Fruit fly (Drosophila melanogaster) whole organism, embryonic: ENCODE measurements around the gene Cep135.
A peak's percentile ranks its signal among the peaks of the same experiment; 100 is the strongest.

ENCODE experiments used
- BEAF-32 ChIP-seq: fragments of 200-800 bp; sonication (Bioruptor generic); optimal IDR thresholded peaks from 3 replicates; lab custom pipeline; 2017; ENCODE audit warnings: missing biosample characterization, missing genetic modification characterization, mild to moderate bottlenecking, moderate library complexity, missing genetic modification reagents
- CG1024 ChIP-seq: fragments of 200-800 bp; sonication (Bioruptor generic); IDR thresholded peaks from 2 replicates; pipeline ENCODE4 v1.3.6; 2022; ENCODE audit warnings: missing biosample characterization, missing genetic modification characterization
- CG11093 ChIP-seq: fragments of 200-800 bp; sonication (Bioruptor generic); IDR thresholded peaks from 3 replicates; pipeline ENCODE4 v1.3.6; 2022; ENCODE audit warnings: missing biosample characterization, missing genetic modification characterization
- CG11398 ChIP-seq: fragments of 200-800 bp; sonication (Bioruptor generic); optimal IDR thresholded peaks from 2 replicates; lab custom pipeline; 2016; ENCODE audit warnings: missing biosample characterization, missing genetic modification characterization
- CG11456 ChIP-seq: fragments of 200-800 bp; sonication (Bioruptor generic); IDR thresholded peaks from 3 replicates; pipeline ENCODE4 v1.3.6; 2022; ENCODE audit warnings: missing biosample characterization, missing genetic modification characterization
- CG13624 ChIP-seq: fragments of 200-800 bp; sonication (Bioruptor generic); optimal IDR thresholded peaks from 2 replicates; lab custom pipeline; 2016; ENCODE audit warnings: missing biosample characterization, missing genetic modification characterization
- CG17361 ChIP-seq: fragments of 200-800 bp; sonication (Bioruptor generic); IDR thresholded peaks from 3 replicates; pipeline ENCODE4 v1.3.6; 2022; ENCODE audit warnings: missing biosample characterization, missing genetic modification characterization
- CG1792 ChIP-seq: fragments of 200-800 bp; sonication (Bioruptor generic); optimal IDR thresholded peaks from 2 replicates; lab custom pipeline; 2016; ENCODE audit warnings: missing biosample characterization, missing genetic modification characterization
- CG18764 ChIP-seq: fragments of 200-800 bp; sonication (Bioruptor generic); optimal IDR thresholded peaks from 3 replicates; lab custom pipeline; 2016; ENCODE audit warnings: missing biosample characterization, missing genetic modification characterization
- CG30403 ChIP-seq: fragments of 200-800 bp; sonication (Bioruptor generic); optimal IDR thresholded peaks from 3 replicates; lab custom pipeline; 2016; ENCODE audit warnings: missing biosample characterization, missing genetic modification characterization
- CG3065 ChIP-seq: fragments of 200-800 bp; sonication (Bioruptor generic); optimal IDR thresholded peaks from 2 replicates; lab custom pipeline; 2016; ENCODE audit warnings: missing biosample characterization, missing genetic modification characterization
- CG3163 ChIP-seq: fragments of 200-800 bp; sonication (Bioruptor generic); optimal IDR thresholded peaks from 3 replicates; lab custom pipeline; 2016; ENCODE audit warnings: missing biosample characterization, missing genetic modification characterization
- CG32532 ChIP-seq: fragments of 200-800 bp; sonication (Bioruptor generic); IDR thresholded peaks from 2 replicates; pipeline ENCODE4 v1.3.6; 2022; ENCODE audit warnings: missing biosample characterization, missing genetic modification characterization
- CG34224 ChIP-seq: fragments of 200-800 bp; sonication (Bioruptor generic); IDR thresholded peaks from 3 replicates; pipeline ENCODE4 v1.3.6; 2022; ENCODE audit warnings: missing biosample characterization, missing genetic modification characterization; ENCODE audit not compliant: partially characterized antibody
- CG4730 ChIP-seq: fragments of 200-800 bp; sonication (Bioruptor generic); IDR thresholded peaks from 2 replicates; pipeline ENCODE4 v1.3.6; 2022; ENCODE audit warnings: missing biosample characterization, missing genetic modification characterization
- CG6765 ChIP-seq: fragments of 200-800 bp; sonication (Bioruptor generic); optimal IDR thresholded peaks from 3 replicates; lab custom pipeline; 2017; ENCODE audit warnings: missing biosample characterization, mild to moderate bottlenecking, missing genetic modification characterization
- CG7839 ChIP-seq: fragments of 200-800 bp; sonication (Bioruptor generic); optimal IDR thresholded peaks from 3 replicates; lab custom pipeline; 2018; ENCODE audit warnings: missing biosample characterization, mild to moderate bottlenecking, missing genetic modification characterization, moderate library complexity
- CG7987 ChIP-seq: fragments of 200-800 bp; sonication (Bioruptor generic); optimal IDR thresholded peaks from 2 replicates; lab custom pipeline; 2018; ENCODE audit warnings: missing biosample characterization, mild to moderate bottlenecking, missing genetic modification characterization, moderate library complexity
- CG8924 ChIP-seq: fragments of 200-800 bp; optimal IDR thresholded peaks from 3 replicates; lab custom pipeline; 2019; ENCODE audit warnings: missing biosample characterization, mild to moderate bottlenecking, missing genetic modification characterization, moderate library complexity
- D ChIP-seq, 2 experiments: fragments of 200-800 bp in 1 of 2; fragments of >200 bp in 1 of 2; sonication (Bioruptor generic) in 1 of 2; optimal IDR thresholded peaks; 2 replicates in 1 of 2; 3 replicates in 1 of 2; lab custom pipeline; 2017; ENCODE audit warnings: mild to moderate bottlenecking in 1 of 2, missing biosample characterization in 1 of 2, missing genetic modification characterization in 1 of 2, missing genetic modification reagents in 1 of 2
- Dll ChIP-seq: fragments of 200-800 bp; sonication (Bioruptor generic); IDR thresholded peaks from 4 replicates; pipeline ENCODE4 v1.3.6; 2022; ENCODE audit warnings: missing biosample characterization, missing genetic modification characterization; ENCODE audit not compliant: partially characterized antibody
- E2f2 ChIP-seq: fragments of 200-800 bp; sonication (Bioruptor generic); IDR thresholded peaks from 2 replicates; pipeline ENCODE4 v1.3.6; 2022; ENCODE audit warnings: missing biosample characterization, missing genetic modification characterization
- Hr51 ChIP-seq, 2 experiments: fragments of 200-800 bp; sonication (Bioruptor generic); optimal IDR thresholded peaks; 2 replicates in 1 of 2; 3 replicates in 1 of 2; lab custom pipeline; 2016 to 2018; ENCODE audit warnings: missing biosample characterization in 2 of 2, missing genetic modification characterization in 2 of 2, mild to moderate bottlenecking in 1 of 2, moderate library complexity in 1 of 2
- Neu2 ChIP-seq: fragments of 200-800 bp; sonication (Bioruptor generic); optimal IDR thresholded peaks from 3 replicates; lab custom pipeline; 2016; ENCODE audit warnings: missing biosample characterization, missing genetic modification characterization, borderline replicate concordance
- Nf-YA ChIP-seq: fragments of 200-800 bp; sonication (Bioruptor generic); IDR thresholded peaks from 2 replicates; pipeline ENCODE4 v1.3.6; 2022; ENCODE audit warnings: missing biosample characterization, missing genetic modification characterization
- Ptx1 ChIP-seq: fragments of 200-800 bp; sonication (Bioruptor generic); IDR thresholded peaks from 2 replicates; pipeline ENCODE4 v1.3.6; 2022; ENCODE audit warnings: missing biosample characterization, missing genetic modification characterization
- Sox102F ChIP-seq: fragments of 200-800 bp; sonication (Bioruptor generic); optimal IDR thresholded peaks from 2 replicates; lab custom pipeline; 2018; ENCODE audit warnings: missing biosample characterization, mild to moderate bottlenecking, missing genetic modification characterization, moderate library complexity
- Vsx1 ChIP-seq: fragments of 200-800 bp; sonication (Bioruptor generic); optimal IDR thresholded peaks from 2 replicates; lab custom pipeline; 2017; ENCODE audit warnings: missing biosample characterization, mild to moderate bottlenecking, missing genetic modification characterization, missing genetic modification reagents
- ab ChIP-seq: fragments of 200-800 bp; sonication (Bioruptor generic); optimal IDR thresholded peaks from 2 replicates; lab custom pipeline; 2016; ENCODE audit warnings: missing biosample characterization, missing genetic modification characterization
- cato ChIP-seq: fragments of 200-800 bp; sonication (Bioruptor generic); optimal IDR thresholded peaks from 2 replicates; lab custom pipeline; 2016; ENCODE audit warnings: missing biosample characterization, missing genetic modification characterization, borderline replicate concordance
- da ChIP-seq: fragments of 200-800 bp; sonication (Bioruptor generic); optimal IDR thresholded peaks from 2 replicates; lab custom pipeline; 2016; ENCODE audit warnings: missing biosample characterization, missing genetic modification characterization
- en ChIP-seq: fragments of 200-800 bp; sonication (Bioruptor generic); optimal IDR thresholded peaks from 2 replicates; lab custom pipeline; 2016; ENCODE audit warnings: missing biosample characterization, missing genetic modification characterization
- fd3F ChIP-seq: fragments of 200-800 bp; sonication (Bioruptor generic); optimal IDR thresholded peaks from 2 replicates; lab custom pipeline; 2018; ENCODE audit warnings: missing biosample characterization, mild to moderate bottlenecking, missing genetic modification characterization, moderate library complexity
- gsb-n ChIP-seq: fragments of 200-800 bp; sonication (Bioruptor generic); optimal IDR thresholded peaks from 3 replicates; lab custom pipeline; 2018; ENCODE audit warnings: missing biosample characterization, mild to moderate bottlenecking, missing genetic modification characterization
- hb ChIP-seq: fragments of 200-800 bp; sonication (Bioruptor generic); IDR thresholded peaks from 3 replicates; pipeline ENCODE4 v1.3.6; 2022; ENCODE audit warnings: missing biosample characterization, missing genetic modification characterization; ENCODE audit not compliant: partially characterized antibody
- inv ChIP-seq: fragments of 200-800 bp; sonication (Bioruptor generic); IDR thresholded peaks from 2 replicates; pipeline ENCODE4 v1.3.6; 2022; ENCODE audit warnings: missing biosample characterization, missing genetic modification characterization; ENCODE audit not compliant: partially characterized antibody
- knrl ChIP-seq: fragments of 200-800 bp; sonication (Bioruptor generic); IDR thresholded peaks from 3 replicates; pipeline ENCODE4 v1.3.6; 2022; ENCODE audit warnings: missing biosample characterization, missing genetic modification characterization; ENCODE audit not compliant: partially characterized antibody
- lab ChIP-seq: fragments of 200-800 bp; sonication (Bioruptor generic); optimal IDR thresholded peaks from 3 replicates; lab custom pipeline; 2017; ENCODE audit warnings: missing biosample characterization, missing genetic modification characterization, mild to moderate bottlenecking, moderate library complexity, missing genetic modification reagents
- mam ChIP-seq: fragments of 200-800 bp; sonication (Bioruptor generic); optimal IDR thresholded peaks from 3 replicates; lab custom pipeline; 2016; ENCODE audit warnings: missing biosample characterization, missing genetic modification characterization
- nau ChIP-seq: fragments of 200-800 bp; sonication (Bioruptor generic); optimal IDR thresholded peaks from 3 replicates; lab custom pipeline; 2017; ENCODE audit warnings: missing biosample characterization, mild to moderate bottlenecking, missing genetic modification characterization, missing genetic modification reagents
- nerfin-2 ChIP-seq: fragments of 200-800 bp; sonication (Bioruptor generic); IDR thresholded peaks from 2 replicates; pipeline ENCODE4 v1.3.6; 2022; ENCODE audit warnings: missing biosample characterization, missing genetic modification characterization; ENCODE audit not compliant: partially characterized antibody
- nmo ChIP-seq: fragments of 200-800 bp; sonication (Bioruptor generic); optimal IDR thresholded peaks from 2 replicates; lab custom pipeline; 2018; ENCODE audit warnings: missing biosample characterization, mild to moderate bottlenecking, missing genetic modification characterization, moderate library complexity
- oc ChIP-seq: fragments of 200-800 bp; sonication (Bioruptor generic); optimal IDR thresholded peaks from 2 replicates; lab custom pipeline; 2018; ENCODE audit warnings: missing biosample characterization, mild to moderate bottlenecking, missing genetic modification characterization, moderate library complexity
- pita ChIP-seq: fragments of 200-800 bp; sonication (Bioruptor generic); optimal IDR thresholded peaks from 2 replicates; lab custom pipeline; 2017; ENCODE audit warnings: missing biosample characterization, mild to moderate bottlenecking, missing genetic modification characterization
- pzg ChIP-seq: fragments of 200-800 bp; sonication (Bioruptor generic); optimal IDR thresholded peaks from 3 replicates; lab custom pipeline; 2018; ENCODE audit warnings: missing biosample characterization, mild to moderate bottlenecking, missing genetic modification characterization, moderate library complexity
- ranshi ChIP-seq: fragments of 200-800 bp; sonication (Bioruptor generic); IDR thresholded peaks from 2 replicates; pipeline ENCODE4 v1.3.6; 2022; ENCODE audit warnings: missing biosample characterization, missing genetic modification characterization
- sens ChIP-seq: fragments of 200-800 bp; sonication (Bioruptor generic); peaks from one replicate; lab custom pipeline; 2016; ENCODE audit warnings: missing biosample characterization, missing genetic modification characterization
- tna ChIP-seq: fragments of 200-800 bp; sonication (Bioruptor generic); IDR thresholded peaks from 2 replicates; pipeline ENCODE4 v1.3.6; 2022; ENCODE audit warnings: missing biosample characterization, missing genetic modification characterization; ENCODE audit not compliant: partially characterized antibody
- trh ChIP-seq: fragments of 200-800 bp; sonication (Bioruptor generic); optimal IDR thresholded peaks from 2 replicates; lab custom pipeline; 2016; ENCODE audit warnings: missing biosample characterization, missing genetic modification characterization
- zfh1 ChIP-seq: fragments of 200-800 bp; sonication (Bioruptor generic); IDR thresholded peaks from 3 replicates; pipeline ENCODE4 v1.3.6; 2022; ENCODE audit warnings: missing biosample characterization, missing genetic modification characterization

Gene Cep135

DNA sequence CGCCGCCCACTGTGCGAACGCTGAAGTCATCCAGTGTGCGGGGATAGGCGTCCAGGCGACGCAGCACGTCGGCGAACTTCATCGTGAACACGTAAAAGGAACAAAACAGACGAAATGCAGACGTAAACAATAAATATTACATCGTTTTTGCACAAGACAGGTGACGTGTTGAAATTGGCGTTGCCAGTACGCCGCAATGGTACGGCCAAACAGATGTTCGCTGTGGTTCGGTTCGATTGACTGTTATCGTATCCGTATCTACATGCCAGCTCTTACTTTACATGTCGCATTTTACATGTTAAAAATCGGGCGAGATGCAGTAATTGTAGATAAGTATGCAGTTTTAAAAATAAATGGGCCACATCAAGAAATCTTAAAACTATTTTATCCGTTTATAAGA, 46.9 kb downstream of the Cep135 start, which contains the start of gene CG7011 (continued):
- TF ChIP-seq Dll (GFP tag; lab: Robert Waterston, UW) = peak; percentile 62; the same call in 3 of the 4 replicates
- no peak for TF ChIP-seq Neu2
- TF ChIP-seq zfh1 (GFP tag; lab: Robert Waterston, UW) = no peak
- TF ChIP-seq CG11398 (GFP tag; lab: Kevin White, UChicago) = no peak
- no peak for TF ChIP-seq CG7987 (GFP tag; lab: Kevin White, UChicago)
- TF ChIP-seq inv = peak; percentile 46; the same call in 1 of the 2 replicates
- TF ChIP-seq nerfin-2 (GFP tag; lab: Robert Waterston, UW) = no peak
- TF ChIP-seq CG17361 = no peak
- TF ChIP-seq pita (GFP tag; lab: Kevin White, UChicago) = no peak
- no peak for TF ChIP-seq CG30403 (GFP tag; lab: Kevin White, UChicago)
- no peak for TF ChIP-seq ranshi (GFP tag; lab: Robert Waterston, UW)
- no peak for TF ChIP-seq nau (GFP tag; lab: Kevin White, UChicago)
- TF ChIP-seq mam (GFP tag; lab: Kevin White, UChicago) = peak; percentile 8
- TF ChIP-seq oc = no peak
- TF ChIP-seq BEAF-32 (GFP tag; lab: Kevin White, UChicago) = peak; percentile 41
- TF ChIP-seq da (GFP tag; lab: Kevin White, UChicago) = peak; percentile 39
- TF ChIP-seq nmo = no peak
- TF ChIP-seq Vsx1 (GFP tag; lab: Kevin White, UChicago) = no peak
- no peak for TF ChIP-seq lab (GFP tag; lab: Kevin White, UChicago)
- no peak for TF ChIP-seq CG1792
- no peak for TF ChIP-seq cato (GFP tag; lab: Kevin White, UChicago)
- no peak for TF ChIP-seq Nf-YA (GFP tag; lab: Robert Waterston, UW)
- TF ChIP-seq CG8924 (tag; lab: Kevin White, UChicago) = no peak
- TF ChIP-seq CG3065 (GFP tag; lab: Kevin White, UChicago) = no peak
- no peak for TF ChIP-seq CG7839 (tag; lab: Kevin White, UChicago)
- no peak for TF ChIP-seq CG11456 (GFP tag; lab: Robert Waterston, UW)
- TF ChIP-seq CG4730 = no peak
- 0 out of 3 replicates have a peak, but pooled peaks have one; percentile 34 for TF ChIP-seq hb (GFP tag; lab: Robert Waterston, UW)
- TF ChIP-seq knrl (GFP tag; lab: Robert Waterston, UW) = peak; percentile 48
- no peak for TF ChIP-seq Hr51 (GFP tag; optimal IDR thresholded peaks at IDR 0.05; lab: Kevin White, UChicago)
- no peak for TF ChIP-seq gsb-n (tag; lab: Kevin White, UChicago)
- no peak for TF ChIP-seq CG3163 (GFP tag; lab: Kevin White, UChicago)
- TF ChIP-seq CG13624 = no peak
- TF ChIP-seq CG34224 (GFP tag; lab: Robert Waterston, UW) = peak; percentile 35
- TF ChIP-seq ab (GFP tag; lab: Kevin White, UChicago) = no peak
- no peak for TF ChIP-seq CG32532 (GFP tag; lab: Robert Waterston, UW)
- peak; percentile 49; the same call in 1 of the 2 replicates for TF ChIP-seq tna (GFP tag; lab: Robert Waterston, UW)
- TF ChIP-seq Sox102F (GFP tag; lab: Kevin White, UChicago) = no peak
- peak; percentile 23 for TF ChIP-seq sens (GFP tag; lab: Kevin White, UChicago)
- peak; percentile 29; the same call in 1 of the 2 replicates for TF ChIP-seq E2f2 (GFP tag; lab: Robert Waterston, UW)
- TF ChIP-seq D (optimal IDR thresholded peaks at IDR 0.05; lab: Kevin White, UChicago) = no peak
- no peak for TF ChIP-seq D (GFP tag; optimal IDR thresholded peaks at IDR 0.05; lab: Kevin White, UChicago)
- TF ChIP-seq Ptx1 = no peak
- TF ChIP-seq CG18764 (GFP tag; lab: Kevin White, UChicago) = no peak
- TF ChIP-seq CG1024 = no peak
- no peak for TF ChIP-seq en (GFP tag; lab: Kevin White, UChicago)
- no peak for TF ChIP-seq CG6765
- TF ChIP-seq pzg (GFP tag; lab: Kevin White, UChicago) = peak; percentile 57
- TF ChIP-seq fd3F (GFP tag; lab: Kevin White, UChicago) = no peak
- no peak for TF ChIP-seq trh (GFP tag; lab: Kevin White, UChicago)
- no peak for TF ChIP-seq CG11093 (GFP tag; lab: Robert Waterston, UW)
